Worm (Caenorhabditis elegans): ENCODE data around the gene irld-47.

DNA sequence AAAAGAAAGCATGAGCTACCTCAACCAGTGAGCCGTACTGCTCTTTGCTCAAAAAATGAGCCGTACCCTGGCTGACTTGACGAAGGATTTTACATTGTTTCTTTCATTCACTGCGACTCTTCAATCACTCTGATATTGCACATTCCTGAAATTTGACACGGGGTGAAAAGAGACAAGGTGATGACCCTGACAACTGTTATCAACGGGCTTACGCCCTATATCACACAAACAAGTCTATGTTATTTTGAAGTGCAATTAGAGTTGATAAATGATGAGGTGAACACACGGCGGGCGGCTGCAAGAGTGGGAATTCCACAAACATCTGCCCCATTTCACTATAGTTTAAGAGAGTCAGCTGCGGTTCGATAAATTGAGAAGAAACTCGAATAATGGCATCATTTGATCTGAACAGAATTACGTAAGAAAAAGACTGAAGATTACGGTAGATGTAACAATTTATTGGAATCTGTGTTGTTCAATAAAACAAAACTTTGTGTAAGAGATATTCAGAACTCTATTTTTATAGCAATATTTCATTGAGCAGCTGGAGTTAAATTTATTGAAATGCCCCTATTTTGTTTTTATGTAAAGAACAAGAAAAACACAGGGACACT lies 14.4 kb upstream of the irld-47 start:
- no peak for TF ChIP-seq jun-1 (tag; optimal IDR thresholded peaks at IDR 0.05)
- TF ChIP-seq nhr-237 (tag; optimal IDR thresholded peaks at IDR 0.05), result no peak
- TF ChIP-seq nhr-102 (tag; optimal IDR thresholded peaks at IDR 0.05), result no peak
